Worm (Caenorhabditis elegans) whole organism, mixed stage, embryonic: Measurements from ENCODE around the gene abu-1.

Experiments used
- M03D4.4 ChIP-seq: sonication (generic microtip); optimal IDR thresholded peaks from 2 replicates; lab custom pipeline; 2017; ENCODE audit warnings: mild to moderate bottlenecking, missing genetic modification characterization, missing compliant biosample characterization
- bed-3 ChIP-seq: fragments of 200-800 bp; sonication (Bioruptor generic); optimal IDR thresholded peaks from 3 replicates; lab custom pipeline; 2018; ENCODE audit warnings: mild to moderate bottlenecking, missing genetic modification characterization, moderate library complexity, missing compliant biosample characterization
- blmp-1 ChIP-seq: fragments of 150-350 bp; optimal IDR thresholded peaks from 2 replicates; lab custom pipeline; 2014; ENCODE audit warnings: missing biosample characterization, missing genetic modification characterization
- ceh-39 ChIP-seq: fragments of 150-350 bp; optimal IDR thresholded peaks from 2 replicates; lab custom pipeline; 2014; ENCODE audit warnings: missing biosample characterization, missing genetic modification characterization
- ceh-43 ChIP-seq: fragments of 200-800 bp; sonication (Bioruptor generic); optimal IDR thresholded peaks from 2 replicates; lab custom pipeline; 2018; ENCODE audit warnings: mild to moderate bottlenecking, missing genetic modification characterization, moderate library complexity, missing compliant biosample characterization
- ceh-83 ChIP-seq: fragments of 200-800 bp; sonication (Bioruptor generic); optimal IDR thresholded peaks from 2 replicates; lab custom pipeline; 2018; ENCODE audit warnings: mild to moderate bottlenecking, missing genetic modification characterization, missing compliant biosample characterization
- ces-1 ChIP-seq: fragments of 150-350 bp; optimal IDR thresholded peaks from 2 replicates; lab custom pipeline; 2014; ENCODE audit warnings: missing biosample characterization, missing genetic modification reagents, missing genetic modification characterization
- cnd-1 ChIP-seq: fragments of 200-800 bp; sonication (Bioruptor generic); optimal IDR thresholded peaks from 2 replicates; lab custom pipeline; 2018; ENCODE audit warnings: mild to moderate bottlenecking, missing genetic modification characterization, missing compliant biosample characterization
- drap-1 ChIP-seq: fragments of 200-800 bp; sonication (Bioruptor generic); optimal IDR thresholded peaks from 3 replicates; lab custom pipeline; 2018; ENCODE audit warnings: mild to moderate bottlenecking, missing genetic modification characterization, missing compliant biosample characterization
- elt-1 ChIP-seq: sonication (generic microtip); optimal IDR thresholded peaks from 2 replicates; lab custom pipeline; 2017; ENCODE audit warnings: missing genetic modification characterization, mild to moderate bottlenecking, missing compliant biosample characterization, antibody characterized with exemption, moderate library complexity, borderline replicate concordance; ENCODE audit not compliant: insufficient read depth
- flh-1 ChIP-seq: fragments of 200-800 bp; sonication (Bioruptor generic); optimal IDR thresholded peaks from 2 replicates; lab custom pipeline; 2018; ENCODE audit warnings: mild to moderate bottlenecking, missing genetic modification characterization, moderate library complexity, missing compliant biosample characterization
- ham-2 ChIP-seq: fragments of 200-800 bp; sonication (Bioruptor generic); optimal IDR thresholded peaks from 2 replicates; lab custom pipeline; 2018; ENCODE audit warnings: mild to moderate bottlenecking, missing genetic modification characterization, missing compliant biosample characterization
- hlh-1 ChIP-seq: fragments of 150-350 bp; optimal IDR thresholded peaks from 2 replicates; lab custom pipeline; 2014; ENCODE audit warnings: missing biosample characterization, missing genetic modification reagents, missing genetic modification characterization
- lin-13 ChIP-seq: fragments of 150-350 bp; optimal IDR thresholded peaks from 2 replicates; lab custom pipeline; 2014; ENCODE audit warnings: missing biosample characterization, missing genetic modification characterization
- lin-32 ChIP-seq: fragments of 200-800 bp; sonication (Bioruptor generic); optimal IDR thresholded peaks from 2 replicates; lab custom pipeline; 2018; ENCODE audit warnings: mild to moderate bottlenecking, missing genetic modification characterization, missing compliant biosample characterization
- lsy-2 ChIP-seq: fragments of 150-350 bp; optimal IDR thresholded peaks from 2 replicates; lab custom pipeline; 2014; ENCODE audit warnings: missing biosample characterization, missing genetic modification characterization
- mab-5 ChIP-seq: fragments of 150-350 bp; optimal IDR thresholded peaks from 2 replicates; lab custom pipeline; 2014; ENCODE audit warnings: missing biosample characterization, missing genetic modification characterization
- mep-1 ChIP-seq: fragments of 150-350 bp; optimal IDR thresholded peaks from 2 replicates; lab custom pipeline; 2017; ENCODE audit warnings: missing biosample characterization, missing genetic modification reagents, missing genetic modification characterization, inconsistent platforms
- nhr-12 ChIP-seq: fragments of 150-350 bp; optimal IDR thresholded peaks from 2 replicates; lab custom pipeline; 2014; ENCODE audit warnings: missing biosample characterization, missing genetic modification characterization
- nhr-2 ChIP-seq: fragments of 150-350 bp; optimal IDR thresholded peaks from 2 replicates; lab custom pipeline; 2014; ENCODE audit warnings: missing biosample characterization, missing genetic modification characterization
- nhr-237 ChIP-seq: fragments of 150-350 bp; optimal IDR thresholded peaks from 2 replicates; lab custom pipeline; 2014; ENCODE audit warnings: missing biosample characterization, missing genetic modification characterization
- nhr-28 ChIP-seq: fragments of 150-350 bp; optimal IDR thresholded peaks from 2 replicates; lab custom pipeline; 2014; ENCODE audit warnings: missing biosample characterization, missing genetic modification characterization
- nhr-76 ChIP-seq: sonication (generic microtip); optimal IDR thresholded peaks from 2 replicates; lab custom pipeline; 2017; ENCODE audit warnings: missing biosample characterization, missing genetic modification characterization
- sem-2 ChIP-seq: fragments of 200-800 bp; sonication (Bioruptor generic); optimal IDR thresholded peaks from 2 replicates; lab custom pipeline; 2018; ENCODE audit warnings: mild to moderate bottlenecking, missing genetic modification characterization, missing compliant biosample characterization
- snpc-4 ChIP-seq: fragments of 150-350 bp; optimal IDR thresholded peaks from 2 replicates; lab custom pipeline; 2014; ENCODE audit warnings: missing biosample characterization, missing genetic modification characterization
- sptf-1 ChIP-seq: sonication (generic microtip); optimal IDR thresholded peaks from 2 replicates; lab custom pipeline; 2017; ENCODE audit warnings: mild to moderate bottlenecking, missing genetic modification characterization, moderate library complexity, missing compliant biosample characterization
- unc-62 ChIP-seq: fragments of 150-350 bp; optimal IDR thresholded peaks from 2 replicates; lab custom pipeline; 2014; ENCODE audit warnings: missing biosample characterization, missing genetic modification reagents, missing genetic modification characterization

abu-1 gene

DNA sequence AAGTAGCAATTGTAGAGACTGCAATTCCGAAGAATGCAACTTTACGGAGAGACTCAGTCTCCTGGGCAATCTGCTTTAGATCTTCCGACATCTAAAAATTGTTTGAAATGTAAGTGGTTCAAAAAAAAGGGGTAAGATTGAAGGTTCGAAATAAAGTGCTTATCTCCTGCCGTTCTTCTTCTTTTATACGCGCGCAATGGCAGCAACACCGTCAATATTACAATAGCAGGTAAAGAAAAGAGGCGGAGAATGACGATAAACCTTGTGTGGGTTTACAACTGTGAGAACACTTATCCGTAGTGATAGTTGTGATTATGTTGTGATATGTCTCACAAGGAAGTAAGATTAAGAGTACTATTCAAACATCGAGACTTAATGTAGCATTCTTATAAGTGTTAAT is 40.2 kb upstream of the abu-1 start, which contains the start of gene col-13:
TSS of gene col-13 (minus strand) at position 101 of the 400 bp plus-strand sequence.
- TF ChIP-seq nhr-28 (tag; lab: Kevin White, UChicago) (no peak), elt-1 (tag; lab: Kevin White, UChicago) (no peak), nhr-237 (tag; lab: Kevin White, UChicago) (no peak)

DNA sequence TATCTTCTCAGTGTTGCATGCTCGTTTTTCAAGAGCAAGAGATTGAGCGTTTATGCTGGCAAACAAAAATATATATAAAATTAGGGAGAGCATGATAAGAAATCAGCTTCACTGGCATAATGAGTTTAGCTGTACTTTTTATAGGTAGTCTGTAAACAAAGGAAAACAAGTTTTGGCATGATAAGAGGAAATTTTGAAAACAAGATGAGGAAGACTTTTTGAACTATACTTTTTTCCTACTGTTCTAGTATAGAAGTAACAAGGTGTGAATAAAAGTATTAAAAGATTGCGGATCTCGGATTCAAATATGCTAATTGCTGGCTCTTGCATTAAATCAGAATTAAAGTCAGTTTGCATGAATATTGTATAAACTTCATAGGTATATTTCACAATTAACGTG is 37.3 kb upstream of the abu-1 start, which contains the start of gene F15H10.5:
TSS of gene F15H10.5 (minus strand) at position 101 of the 400 bp plus-strand sequence.
- TF ChIP-seq snpc-4 (no peak), elt-1 (tag; lab: Kevin White, UChicago) (no peak), lsy-2 (tag; lab: Kevin White, UChicago) (no peak), ham-2 (GFP tag; lab: Kevin White, UChicago) (no peak), mab-5 (tag; lab: Kevin White, UChicago) (no peak), sem-2 (no peak), nhr-12 (tag; lab: Kevin White, UChicago) (no peak)

DNA sequence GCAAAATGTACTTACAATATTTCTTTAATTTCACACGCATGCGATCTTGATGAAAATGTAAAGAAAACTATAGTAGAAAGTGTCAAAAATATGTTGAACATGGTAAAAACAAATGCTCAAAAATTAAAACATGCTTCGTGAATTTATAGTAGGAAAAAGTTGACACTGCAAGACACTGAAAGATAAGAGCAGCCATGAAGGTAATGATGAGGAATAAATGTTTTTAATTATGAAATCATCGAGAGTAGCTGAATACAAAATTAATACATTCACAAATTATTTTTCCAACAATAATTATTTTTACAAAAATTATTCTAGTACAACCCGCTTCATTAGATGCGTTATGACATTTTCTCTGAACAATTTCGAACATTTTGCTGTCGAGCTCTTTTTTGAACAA is 35.3 kb upstream of the abu-1 start, which contains the start of gene F15H10.10:
TSS of gene F15H10.10 (minus strand) at position 101 of the 400 bp plus-strand sequence.
- TF ChIP-seq unc-62 (GFP tag; lab: Kevin White, UChicago) (no peak), ceh-43 (no peak), ceh-39 (no peak), lin-13 (no peak), mep-1 (no peak), ham-2 (GFP tag; lab: Kevin White, UChicago) (no peak), ces-1 (no peak), nhr-28 (tag; lab: Kevin White, UChicago) (no peak), nhr-2 (tag; lab: Kevin White, UChicago) (no peak), cnd-1 (tag; lab: Kevin White, UChicago) (no peak), snpc-4 (no peak)

- TF ChIP-seq blmp-1 (no peak), sptf-1 (tag; lab: Kevin White, UChicago) (no peak), elt-1 (tag; lab: Kevin White, UChicago) (no peak), snpc-4 (no peak), nhr-76 (tag; lab: Kevin White, UChicago) (no peak), flh-1 (GFP tag; lab: Kevin White, UChicago) (no peak), ceh-39 (no peak), sem-2 (no peak), nhr-28 (tag; lab: Kevin White, UChicago) (no peak)
Observed at ce11 chrV:10414610-10415009, 33.0 kb upstream of the abu-1 start, which contains the start of gene F15H10.9. Gene F15H10.9, minus strand, starts transcription at chrV:10414710.

- TF ChIP-seq drap-1 (no peak), unc-62 (GFP tag; lab: Kevin White, UChicago) (no peak), lin-32 (GFP tag; lab: Kevin White, UChicago) (no peak), nhr-76 (tag; lab: Kevin White, UChicago) (no peak), hlh-1 (no peak), bed-3 (GFP tag; lab: Kevin White, UChicago) (no peak), ceh-39 (no peak), cnd-1 (tag; lab: Kevin White, UChicago) (no peak)
Observed at ce11 chrV:10410030-10410713, 28.5 kb upstream of the abu-1 start, which contains the start of gene F15H10.12. Gene F15H10.12, minus strand, starts transcription at chrV:10410080.

DNA sequence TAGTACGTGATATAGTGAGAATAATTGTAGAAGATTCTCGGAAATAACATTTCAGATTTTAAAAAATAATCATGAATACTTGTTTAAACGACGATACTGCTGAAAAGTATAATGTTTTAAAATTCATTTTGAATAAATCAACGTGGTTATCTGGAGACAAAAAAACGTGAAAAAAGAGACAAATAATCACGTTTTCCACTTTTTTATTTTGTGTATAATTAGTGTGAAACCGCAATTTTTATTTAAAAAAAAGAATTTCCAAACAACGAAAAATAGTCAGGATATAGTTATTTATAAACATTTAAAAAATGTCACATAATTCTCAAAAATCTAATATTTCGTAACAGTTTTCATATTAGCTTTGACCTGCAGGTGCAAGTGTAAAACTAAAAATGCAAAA is 24.7 kb upstream of the abu-1 start, which contains the start of gene F15H10.7:
TSS of gene F15H10.7 (minus strand) at position 101 of the 400 bp plus-strand sequence.
- no peak for TF ChIP-seq nhr-2 (tag; lab: Kevin White, UChicago)
- no peak for TF ChIP-seq M03D4.4 (tag; lab: Kevin White, UChicago)
- no peak for TF ChIP-seq mep-1
- no peak for TF ChIP-seq ceh-83 (GFP tag; lab: Kevin White, UChicago)
- no peak for TF ChIP-seq ham-2 (GFP tag; lab: Kevin White, UChicago)
- no peak for TF ChIP-seq blmp-1
- TF ChIP-seq, all 35 proteins: peak for 0
